Worm (Caenorhabditis elegans): ENCODE measurements around the gene JC8.16.
A peak's percentile ranks its signal among the peaks of the same experiment; 100 is the strongest.

Gene JC8.16

DNA sequence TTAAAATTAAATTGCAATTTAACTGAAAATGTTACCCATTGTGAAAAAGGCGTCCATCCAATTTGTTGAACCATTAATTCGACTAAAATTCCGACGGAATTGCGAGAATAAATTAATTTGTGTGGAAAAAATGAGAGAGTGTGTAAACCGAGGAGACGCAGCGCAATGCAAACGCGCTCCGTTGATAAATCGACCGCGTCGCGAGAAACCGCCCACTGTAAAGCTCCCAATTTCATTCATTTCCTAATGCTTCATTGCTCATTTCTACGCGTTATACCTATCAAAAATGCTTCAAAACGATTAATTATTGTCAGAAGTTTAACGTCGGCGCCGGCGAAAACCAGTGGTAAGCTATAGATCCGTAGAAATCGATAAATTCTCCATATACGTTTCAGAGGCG, 38.8 kb downstream of the JC8.16 start, which contains the start of the genes Y67H2A.2 and micu-1 (continued):
- TF ChIP-seq dve-1 (tag; optimal IDR thresholded peaks at IDR 0.05) = no peak
- TF ChIP-seq C38D4.7 (GFP tag; optimal IDR thresholded peaks at IDR 0.05) = no peak
- TF ChIP-seq unc-42 (tag; optimal IDR thresholded peaks at IDR 0.05) = peak; percentile 100
- no peak for TF ChIP-seq C08G9.2 (tag; optimal IDR thresholded peaks at IDR 0.05)
- TF ChIP-seq ets-4 (tag; optimal IDR thresholded peaks at IDR 0.05) = no peak
- no peak for TF ChIP-seq lim-6 (tag; optimal IDR thresholded peaks at IDR 0.05)

DNA sequence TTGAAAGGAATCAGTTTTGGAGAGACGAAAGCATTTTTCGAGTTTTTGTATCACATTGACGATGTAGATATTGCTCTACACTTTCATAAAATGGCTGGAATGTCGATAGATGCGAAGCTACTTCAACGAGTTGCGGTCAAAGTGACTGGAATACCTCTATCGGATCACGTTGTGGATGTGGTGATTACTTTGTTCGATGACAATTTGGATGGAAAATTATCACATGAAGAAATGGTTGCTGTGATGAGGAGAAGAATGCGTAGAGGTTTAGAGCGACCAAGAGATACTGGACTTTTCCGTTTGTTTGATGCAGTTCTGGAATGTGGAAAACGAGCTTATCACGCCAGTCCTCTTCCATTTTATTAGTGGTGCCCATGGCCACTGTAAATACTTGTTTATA, 40.7 kb downstream of the JC8.16 start:
- TF ChIP-seq ets-4 (tag; optimal IDR thresholded peaks at IDR 0.05) = no peak
- no peak for TF ChIP-seq fax-1 (tag; optimal IDR thresholded peaks at IDR 0.05)
- no peak for TF ChIP-seq ahr-1 (tag; optimal IDR thresholded peaks at IDR 0.05)

DNA sequence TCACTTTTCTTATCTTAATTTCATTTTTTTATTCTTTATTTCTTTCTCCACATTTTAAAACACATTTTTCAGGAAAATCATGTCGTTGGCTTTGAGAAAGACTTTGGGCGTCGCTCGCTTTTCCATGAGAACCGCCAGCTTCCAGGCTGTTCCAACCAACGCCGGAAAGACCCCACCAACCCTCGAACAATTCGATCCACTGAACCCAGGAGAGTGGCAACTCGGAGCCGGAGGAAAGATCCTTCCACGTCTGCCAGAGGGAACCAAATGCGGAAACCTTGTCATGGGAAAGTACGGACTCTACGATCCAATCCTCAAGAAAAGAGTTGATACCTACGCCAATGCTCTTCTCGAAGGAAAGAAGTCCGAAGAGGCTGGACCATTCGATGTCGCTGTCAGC, 41.1 kb downstream of the JC8.16 start, which contains the start of gene kdp-1:
TSS of gene kdp-1 (plus strand) at position 80 of the 400 bp plus-strand sequence.
- TF ChIP-seq lin-11 (tag; optimal IDR thresholded peaks at IDR 0.05) (no peak), ets-4 (tag; optimal IDR thresholded peaks at IDR 0.05) (no peak), madf-2 (tag; optimal IDR thresholded peaks at IDR 0.05) (no peak), Y22D7AL.16 (tag; optimal IDR thresholded peaks at IDR 0.05) (no peak), che-1 (tag; optimal IDR thresholded peaks at IDR 0.05) (no peak), ceh-30 (tag; optimal IDR thresholded peaks at IDR 0.05) (no peak), fax-1 (tag; optimal IDR thresholded peaks at IDR 0.05) (no peak), npax-4 (tag; optimal IDR thresholded peaks at IDR 0.05) (no peak), hlh-13 (GFP tag; optimal IDR thresholded peaks at IDR 0.05) (no peak)

ce11 chrIV:13300591-13300990, 41.6 kb downstream of the JC8.16 start, which contains the start of gene csn-6:
Gene csn-6 (plus strand): TSS chrIV:13300824.
- TF ChIP-seq unc-3 (GFP tag; conservative IDR thresholded peaks at IDR 0.05) (no peak), unc-3 (tag; optimal IDR thresholded peaks at IDR 0.05) (no peak), ceh-30 (tag; optimal IDR thresholded peaks at IDR 0.05) (no peak), lim-6 (tag; optimal IDR thresholded peaks at IDR 0.05) (no peak), fax-1 (tag; optimal IDR thresholded peaks at IDR 0.05) (no peak), sox-2 (GFP tag; IDR thresholded peaks at IDR 0.05) (no peak), ztf-16 (tag; optimal IDR thresholded peaks at IDR 0.05) (no peak), hlh-8 (tag; optimal IDR thresholded peaks at IDR 0.05) (no peak), nhr-232 (tag; optimal IDR thresholded peaks at IDR 0.05) (no peak), elt-2 (tag; optimal IDR thresholded peaks at IDR 0.05) (no peak), ceh-48 (tag; optimal IDR thresholded peaks at IDR 0.05) (no peak), ceh-34 (tag; optimal IDR thresholded peaks at IDR 0.05) (no peak), nhr-11 (tag; optimal IDR thresholded peaks at IDR 0.05) (no peak), eyg-1 (tag; optimal IDR thresholded peaks at IDR 0.05) (no peak), hlh-13 (GFP tag; optimal IDR thresholded peaks at IDR 0.05) (no peak), ceh-45 (GFP tag; IDR thresholded peaks at IDR 0.05) (no peak)

DNA sequence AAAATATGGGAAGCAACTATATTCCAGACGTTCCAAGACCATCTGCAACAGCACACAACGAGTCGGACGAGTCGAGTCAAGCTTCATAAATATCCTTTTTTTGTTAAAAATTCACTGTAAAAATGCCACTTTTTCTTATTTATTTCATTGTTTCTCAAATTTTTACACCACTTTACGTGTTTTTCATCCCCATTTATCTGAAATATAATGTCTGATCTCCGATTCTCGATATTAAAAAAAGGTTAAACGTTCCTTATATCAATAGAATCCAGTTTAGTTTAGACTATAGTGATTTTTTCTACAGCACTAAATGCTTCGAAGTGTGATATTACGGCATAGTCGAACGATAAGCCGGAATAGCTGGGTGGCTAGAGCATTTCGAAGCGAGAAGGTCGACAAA, 44.5 kb downstream of the JC8.16 start, which contains the start of gene Y67H2A.7:
TSS of gene Y67H2A.7 (plus strand) at position 301 of the 400 bp plus-strand sequence.
- TF ChIP-seq elt-4 (tag; optimal IDR thresholded peaks at IDR 0.05) = no peak
- no peak for TF ChIP-seq ceh-9 (tag; optimal IDR thresholded peaks at IDR 0.05)
- TF ChIP-seq sox-2 (GFP tag; IDR thresholded peaks at IDR 0.05) = no peak
- TF ChIP-seq rnt-1 (tag; optimal IDR thresholded peaks at IDR 0.05) = no peak
- no peak for TF ChIP-seq K02D7.2 (tag; optimal IDR thresholded peaks at IDR 0.05)
- no peak for TF ChIP-seq Y22D7AL.16 (tag; optimal IDR thresholded peaks at IDR 0.05)
- no peak for TF ChIP-seq sox-4 (tag; optimal IDR thresholded peaks at IDR 0.05)
- TF ChIP-seq ceh-24 (tag; optimal IDR thresholded peaks at IDR 0.05) = no peak
- no peak for TF ChIP-seq ahr-1 (tag; optimal IDR thresholded peaks at IDR 0.05)
- TF ChIP-seq ceh-30 (tag; optimal IDR thresholded peaks at IDR 0.05) = no peak
- TF ChIP-seq F13H6.1 (tag; optimal IDR thresholded peaks at IDR 0.05) = no peak
- TF ChIP-seq zip-5 (tag; optimal IDR thresholded peaks at IDR 0.05) = no peak
- no peak for TF ChIP-seq hlh-13 (GFP tag; optimal IDR thresholded peaks at IDR 0.05)
- TF ChIP-seq ceh-48 (tag; optimal IDR thresholded peaks at IDR 0.05) = no peak
- no peak for TF ChIP-seq nhr-11 (tag; optimal IDR thresholded peaks at IDR 0.05)
- no peak for TF ChIP-seq hlh-15 (tag; optimal IDR thresholded peaks at IDR 0.05)
- no peak for TF ChIP-seq fax-1 (tag; optimal IDR thresholded peaks at IDR 0.05)
- no peak for TF ChIP-seq unc-42 (tag; optimal IDR thresholded peaks at IDR 0.05)
- TF ChIP-seq ref-2 (tag; optimal IDR thresholded peaks at IDR 0.05) = no peak
- no peak for TF ChIP-seq unc-3 (GFP tag; conservative IDR thresholded peaks at IDR 0.05)
- TF ChIP-seq unc-3 (tag; optimal IDR thresholded peaks at IDR 0.05) = no peak

Measured in whole organism, late embryonic.